Fruit fly (Drosophila melanogaster): Measurements from ENCODE around the gene CG43056.
A peak's percentile ranks its signal among the peaks of the same experiment; 100 is the strongest.

CG43056 gene

dm6 chr2L:4440881-4441737 is 3.5 kb downstream of the CG43056 start, which contains the start of gene CG15431 (continued):
- no peak for TF ChIP-seq pzg (GFP tag; optimal IDR thresholded peaks at IDR 0.05)
- peak; percentile 29 for TF ChIP-seq CG12104 (GFP tag; optimal IDR thresholded peaks at IDR 0.05)
- peak; percentile 15 for TF ChIP-seq CG13894 (tag; optimal IDR thresholded peaks at IDR 0.05)
- TF ChIP-seq CG16815 (GFP tag; optimal IDR thresholded peaks at IDR 0.05): no peak
- TF ChIP-seq Sox100B (GFP tag; optimal IDR thresholded peaks at IDR 0.05): no peak
- peak; percentile 1 for TF ChIP-seq Nf-YC (tag; optimal IDR thresholded peaks at IDR 0.05)
- TF ChIP-seq CG10209 (GFP tag; optimal IDR thresholded peaks at IDR 0.05): peak; percentile 50
- no peak for TF ChIP-seq gce (GFP tag; IDR thresholded peaks at IDR 0.05)
- TF ChIP-seq Bteb2 (GFP tag; optimal IDR thresholded peaks at IDR 0.05): peak; percentile 29
- TF ChIP-seq CG12744 (GFP tag; optimal IDR thresholded peaks at IDR 0.05): peak; percentile 25
- TF ChIP-seq CG18476 (GFP tag; optimal IDR thresholded peaks at IDR 0.05): peak; percentile 45
- TF ChIP-seq Dbx (GFP tag; IDR thresholded peaks at IDR 0.05): peak; percentile 77; the same call in 2 of the 3 replicates
- no peak for TF ChIP-seq NK7.1 (GFP tag; optimal IDR thresholded peaks at IDR 0.05)
- no peak for TF ChIP-seq phol (tag; optimal IDR thresholded peaks at IDR 0.05)
- no peak for TF ChIP-seq Vsx1 (GFP tag; optimal IDR thresholded peaks at IDR 0.05)
- TF ChIP-seq NfI (GFP tag; optimal IDR thresholded peaks at IDR 0.05): peak; percentile 67
- TF ChIP-seq lilli (GFP tag; optimal IDR thresholded peaks at IDR 0.05): peak; percentile 69
- TF ChIP-seq CG12155 (GFP tag; optimal IDR thresholded peaks at IDR 0.05): no peak
- TF ChIP-seq Blimp-1 (GFP tag; optimal IDR thresholded peaks at IDR 0.05): no peak
- TF ChIP-seq NC2β (GFP tag; optimal IDR thresholded peaks at IDR 0.05): no peak
- TF ChIP-seq org-1 (GFP tag; optimal IDR thresholded peaks at IDR 0.05): no peak
- peak; percentile 55 for TF ChIP-seq CG30403 (GFP tag; optimal IDR thresholded peaks at IDR 0.05)
- TF ChIP-seq lmd (GFP tag; IDR thresholded peaks at IDR 0.05): peak; percentile 56; the same call in 1 of the 2 replicates
- no peak for TF ChIP-seq CG15601 (tag; optimal IDR thresholded peaks at IDR 0.05)
- TF ChIP-seq da (GFP tag; optimal IDR thresholded peaks at IDR 0.05): no peak
- TF ChIP-seq B-H2 (GFP tag; optimal IDR thresholded peaks at IDR 0.05): peak; percentile 15
- no peak for TF ChIP-seq fu2 (GFP tag; optimal IDR thresholded peaks at IDR 0.05)
- no peak for TF ChIP-seq MTF-1 (GFP tag; optimal IDR thresholded peaks at IDR 0.05; ENCODE audit: borderline replicate concordance)
- no peak for TF ChIP-seq Hey (tag; optimal IDR thresholded peaks at IDR 0.05)
- TF ChIP-seq Ptx1 (GFP tag; IDR thresholded peaks at IDR 0.05): peak; percentile 75
- TF ChIP-seq chinmo (GFP tag; IDR thresholded peaks at IDR 0.05; ENCODE audit: partially characterized antibody): 0 out of 4 replicates have a peak, but pooled peaks have one; percentile 34
- TF ChIP-seq CG6175 (GFP tag; IDR thresholded peaks at IDR 0.05): no peak
- peak; percentile 72 for TF ChIP-seq CG11456 (GFP tag; IDR thresholded peaks at IDR 0.05)
- TF ChIP-seq CG10431 (GFP tag; optimal IDR thresholded peaks at IDR 0.05): no peak
- TF ChIP-seq CG4617 (GFP tag; optimal IDR thresholded peaks at IDR 0.05; ENCODE audit: borderline replicate concordance): no peak
- TF ChIP-seq CG10979 (tag; optimal IDR thresholded peaks at IDR 0.05): peak; percentile 28
- TF ChIP-seq dmrt11E (tag; optimal IDR thresholded peaks at IDR 0.05): no peak
- TF ChIP-seq ash1 (GFP tag; optimal IDR thresholded peaks at IDR 0.05): no peak
- 0 out of 3 replicates have a peak, but pooled peaks have one; percentile 51 for TF ChIP-seq CG11560 (tag; IDR thresholded peaks at IDR 0.05)
- TF ChIP-seq CG8388 (GFP tag; optimal IDR thresholded peaks at IDR 0.05): no peak
- TF ChIP-seq zen2 (GFP tag; IDR thresholded peaks at IDR 0.05; ENCODE audit: partially characterized antibody): no peak; the same call in 1 of the 3 replicates
- peak; percentile 65; the same call in 1 of the 2 replicates for TF ChIP-seq CkIIα-i1 (GFP tag; IDR thresholded peaks at IDR 0.05)
- TF ChIP-seq Rx (GFP tag; IDR thresholded peaks at IDR 0.05): peak; percentile 67
- no peak for TF ChIP-seq ERR (GFP tag; optimal IDR thresholded peaks at IDR 0.05)
- TF ChIP-seq NC2α (GFP tag; optimal IDR thresholded peaks at IDR 0.05): no peak
- peak; percentile 67; the same call in 1 of the 3 replicates for TF ChIP-seq Mrtf (GFP tag; IDR thresholded peaks at IDR 0.05)
- no peak for TF ChIP-seq psq (GFP tag; optimal IDR thresholded peaks at IDR 0.05)
- TF ChIP-seq CG10321 (GFP tag; IDR thresholded peaks at IDR 0.05): 0 out of 2 replicates have a peak, but pooled peaks have one; percentile 41

All from whole organism, embryonic.